Worm (Caenorhabditis elegans) whole organism, young adult: ENCODE measurements around the gene srh-31.

ENCODE experiments used
- B0019.2 ChIP-seq: fragments of 200-800 bp; sonication (Bioruptor generic); conservative IDR thresholded peaks from 2 replicates; pipeline ENCODE4 v1.3.6; 2022; ENCODE audit warnings: missing genetic modification reagents, missing genetic modification characterization, missing compliant biosample characterization
- B0035.1 ChIP-seq: sonication (generic microtip); optimal IDR thresholded peaks from 2 replicates; lab custom pipeline; 2016; ENCODE audit warnings: missing genetic modification characterization, mild to moderate bottlenecking, missing compliant biosample characterization, missing genotype, missing genetic modification reagents
- B0336.3 ChIP-seq: fragments of 200-800 bp; sonication (Bioruptor generic); IDR thresholded peaks from 2 replicates; pipeline ENCODE4 v1.3.6; 2022; ENCODE audit warnings: missing genetic modification characterization, missing compliant biosample characterization
- D2030.7 ChIP-seq: fragments of 200-800 bp; sonication (Bioruptor generic); IDR thresholded peaks from 2 replicates; pipeline ENCODE4 v1.3.6; 2022; ENCODE audit warnings: missing genetic modification reagents, missing genetic modification characterization, missing compliant biosample characterization
- F37B4.10 ChIP-seq: fragments of 200-800 bp; sonication (Bioruptor generic); IDR thresholded peaks from 2 replicates; pipeline ENCODE4 v1.3.6; 2022; ENCODE audit warnings: missing genetic modification characterization, missing compliant biosample characterization
- F39B2.1 ChIP-seq: fragments of 200-800 bp; sonication (Bioruptor generic); IDR thresholded peaks from 2 replicates; pipeline ENCODE4 v1.3.6; 2022; ENCODE audit warnings: missing genetic modification reagents, missing genetic modification characterization, missing compliant biosample characterization
- F57C9.4 ChIP-seq: sonication (generic microtip); optimal IDR thresholded peaks from 2 replicates; lab custom pipeline; 2017; ENCODE audit warnings: mild to moderate bottlenecking, missing genetic modification characterization, missing compliant biosample characterization
- K11D2.4 ChIP-seq: fragments of 200-800 bp; sonication (Bioruptor generic); IDR thresholded peaks from 2 replicates; pipeline ENCODE4 v1.3.6; 2022; ENCODE audit warnings: missing genetic modification reagents, missing genetic modification characterization, missing compliant biosample characterization
- K12H6.12 ChIP-seq: fragments of 200-800 bp; sonication (Bioruptor generic); optimal IDR thresholded peaks from 2 replicates; lab custom pipeline; 2018; ENCODE audit warnings: mild to moderate bottlenecking, missing genetic modification characterization, missing compliant biosample characterization
- T07F8.4 ChIP-seq: sonication (generic microtip); optimal IDR thresholded peaks from 2 replicates; lab custom pipeline; 2016; ENCODE audit warnings: mild to moderate bottlenecking, missing genetic modification characterization, moderate library complexity, missing compliant biosample characterization
- Y53F4B.3 ChIP-seq: fragments of 200-800 bp; sonication (Bioruptor generic); IDR thresholded peaks from 2 replicates; pipeline ENCODE4 v1.3.6; 2022; ENCODE audit warnings: missing genetic modification reagents, missing genetic modification characterization, missing compliant biosample characterization
- ZK185.1 ChIP-seq: sonication (generic microtip); optimal IDR thresholded peaks from 2 replicates; lab custom pipeline; 2016; ENCODE audit warnings: mild to moderate bottlenecking, missing genetic modification characterization, missing compliant biosample characterization; ENCODE audit not compliant: poor library complexity, severe bottlenecking
- akir-1 ChIP-seq: fragments of 200-800 bp; sonication (Bioruptor generic); optimal IDR thresholded peaks from 2 replicates; lab custom pipeline; 2018; ENCODE audit warnings: mild to moderate bottlenecking, missing genetic modification characterization, moderate library complexity, missing compliant biosample characterization
- aptf-2 ChIP-seq: fragments of 200-800 bp; sonication (Bioruptor generic); conservative IDR thresholded peaks from 2 replicates; pipeline ENCODE4 v1.3.6; 2022; ENCODE audit warnings: missing genetic modification reagents, missing genetic modification characterization, missing compliant biosample characterization
- aptf-3 ChIP-seq: fragments of 200-800 bp; sonication (Bioruptor generic); IDR thresholded peaks from 2 replicates; pipeline ENCODE4 v1.3.6; 2022; ENCODE audit warnings: missing genetic modification characterization, missing compliant biosample characterization
- atf-7 ChIP-seq: sonication (generic microtip); optimal IDR thresholded peaks from 2 replicates; lab custom pipeline; 2017; ENCODE audit warnings: mild to moderate bottlenecking, missing genetic modification characterization, missing compliant biosample characterization
- bed-1 ChIP-seq: fragments of 200-800 bp; sonication (Bioruptor generic); IDR thresholded peaks from 2 replicates; pipeline ENCODE4 v1.3.6; 2022; ENCODE audit warnings: missing genetic modification reagents, missing genetic modification characterization, missing compliant biosample characterization
- cebp-1 ChIP-seq, 2 experiments: fragments of 200-800 bp in 1 of 2; sonication (Bioruptor generic) in 1 of 2; sonication (generic microtip) in 1 of 2; IDR thresholded peaks in 1 of 2; optimal IDR thresholded peaks in 1 of 2; 2 replicates each; pipeline versions ENCODE4 v1.3.6 to Lab custom; 2017 to 2022; ENCODE audit warnings: missing compliant biosample characterization in 2 of 2, missing genetic modification characterization in 2 of 2, mild to moderate bottlenecking in 1 of 2, missing genetic modification reagents in 1 of 2, moderate library complexity in 1 of 2
- ceh-91 ChIP-seq: fragments of 200-800 bp; sonication (Bioruptor generic); IDR thresholded peaks from 2 replicates; pipeline ENCODE4 v1.3.6; 2022; ENCODE audit warnings: missing genetic modification reagents, missing genetic modification characterization, missing compliant biosample characterization
- chd-7 ChIP-seq: sonication (generic microtip); optimal IDR thresholded peaks from 2 replicates; lab custom pipeline; 2016; ENCODE audit warnings: mild to moderate bottlenecking, missing genetic modification characterization, moderate library complexity, missing compliant biosample characterization
- die-1 ChIP-seq: sonication (generic microtip); optimal IDR thresholded peaks from 2 replicates; lab custom pipeline; 2016; ENCODE audit warnings: missing genotype, mild to moderate bottlenecking, missing genetic modification characterization, missing compliant biosample characterization
- egl-18 ChIP-seq: fragments of 200-800 bp; sonication (Bioruptor generic); IDR thresholded peaks from 2 replicates; pipeline ENCODE4 v1.3.6; 2022; ENCODE audit warnings: missing genetic modification reagents, missing genetic modification characterization, missing compliant biosample characterization
- egrh-3 ChIP-seq: fragments of 200-800 bp; sonication (Bioruptor generic); IDR thresholded peaks from 2 replicates; pipeline ENCODE4 v1.3.6; 2022; ENCODE audit warnings: missing genetic modification reagents, missing genetic modification characterization, missing compliant biosample characterization
- ets-4 ChIP-seq: fragments of 200-800 bp; sonication (Bioruptor generic); optimal IDR thresholded peaks from 2 replicates; lab custom pipeline; 2018; ENCODE audit warnings: mild to moderate bottlenecking, missing genetic modification characterization, missing compliant biosample characterization
- fkh-3 ChIP-seq: sonication (generic microtip); optimal IDR thresholded peaks from 2 replicates; lab custom pipeline; 2016; ENCODE audit warnings: mild to moderate bottlenecking, missing genetic modification characterization, missing compliant biosample characterization
- lin-26 ChIP-seq: fragments of 200-800 bp; sonication (Bioruptor generic); IDR thresholded peaks from 2 replicates; pipeline ENCODE4 v1.3.6; 2022; ENCODE audit warnings: missing genetic modification reagents, missing genetic modification characterization, missing compliant biosample characterization
- lin-35 ChIP-seq, 3 experiments: fragments of 150-350 bp in 2 of 3; sonication (generic microtip) in 1 of 3; optimal IDR thresholded peaks; 2 replicates each; lab custom pipeline; 2014 to 2018; ENCODE audit warnings: missing biosample characterization in 3 of 3, missing genetic modification characterization in 3 of 3, missing genetic modification reagents in 3 of 3
- lsl-1 ChIP-seq: fragments of 200-800 bp; sonication (Bioruptor generic); optimal IDR thresholded peaks from 2 replicates; lab custom pipeline; 2018; ENCODE audit warnings: mild to moderate bottlenecking, missing genetic modification characterization, moderate library complexity, missing compliant biosample characterization
- madf-10 ChIP-seq: sonication (generic microtip); optimal IDR thresholded peaks from 2 replicates; lab custom pipeline; 2016; ENCODE audit warnings: mild to moderate bottlenecking, missing genetic modification characterization, missing compliant biosample characterization
- madf-6 ChIP-seq: fragments of 200-800 bp; sonication (Bioruptor generic); IDR thresholded peaks from 2 replicates; pipeline ENCODE4 v1.3.6; 2022; ENCODE audit warnings: missing genetic modification reagents, missing genetic modification characterization, missing compliant biosample characterization
- madf-8 ChIP-seq: fragments of 200-800 bp; sonication (Bioruptor generic); conservative IDR thresholded peaks from 2 replicates; pipeline ENCODE4 v1.3.6; 2022; ENCODE audit warnings: missing genetic modification reagents, missing genetic modification characterization, missing compliant biosample characterization
- mcd-1 ChIP-seq: fragments of 200-800 bp; sonication (Bioruptor generic); IDR thresholded peaks from 2 replicates; pipeline ENCODE4 v1.3.6; 2022; ENCODE audit warnings: missing genetic modification reagents, missing genetic modification characterization, missing compliant biosample characterization
- mel-28 ChIP-seq: sonication (generic microtip); optimal IDR thresholded peaks from 2 replicates; lab custom pipeline; 2016; ENCODE audit warnings: borderline replicate concordance, mild to moderate bottlenecking, missing genetic modification characterization, missing compliant biosample characterization
- mes-4 ChIP-seq: sonication (generic microtip); optimal IDR thresholded peaks from 2 replicates; lab custom pipeline; 2016; ENCODE audit warnings: missing genotype, missing genetic modification characterization, missing compliant biosample characterization
- mxl-1 ChIP-seq: sonication (generic microtip); optimal IDR thresholded peaks from 2 replicates; lab custom pipeline; 2016; ENCODE audit warnings: missing genetic modification characterization, missing compliant biosample characterization
- nhr-80 ChIP-seq: sonication (generic microtip); optimal IDR thresholded peaks from 2 replicates; lab custom pipeline; 2016; ENCODE audit warnings: missing genetic modification characterization, missing compliant biosample characterization
- nhr-90 ChIP-seq: sonication (generic microtip); optimal IDR thresholded peaks from 2 replicates; lab custom pipeline; 2016; ENCODE audit warnings: missing genotype, mild to moderate bottlenecking, missing genetic modification characterization, missing compliant biosample characterization
- pha-4 ChIP-seq: fragments of 150-350 bp; sonication (generic microtip); optimal IDR thresholded peaks from 2 replicates; lab custom pipeline; 2014; ENCODE audit warnings: missing biosample characterization, missing genetic modification reagents, missing genetic modification characterization
- rec-8 ChIP-seq, 2 experiments: sonication (generic microtip); optimal IDR thresholded peaks; 2 replicates each; lab custom pipeline; 2016; ENCODE audit warnings: mild to moderate bottlenecking in 2 of 2, missing genetic modification characterization in 2 of 2, missing genetic modification reagents in 2 of 2, missing genotype in 2 of 2, missing biosample characterization in 1 of 2, missing compliant biosample characterization in 1 of 2, moderate library complexity in 1 of 2
- sdz-38 ChIP-seq: sonication (generic microtip); optimal IDR thresholded peaks from 2 replicates; lab custom pipeline; 2016; ENCODE audit warnings: missing genotype, missing genetic modification characterization, missing compliant biosample characterization
- sptf-2 ChIP-seq: fragments of 200-800 bp; sonication (Bioruptor generic); optimal IDR thresholded peaks from 2 replicates; lab custom pipeline; 2018; ENCODE audit warnings: mild to moderate bottlenecking, missing genetic modification characterization, missing compliant biosample characterization
- unc-62 ChIP-seq: fragments of 150-350 bp; optimal IDR thresholded peaks from 2 replicates; lab custom pipeline; 2014; ENCODE audit warnings: missing biosample characterization, missing genetic modification reagents, missing genetic modification characterization
- xnd-1 ChIP-seq: sonication (generic microtip); optimal IDR thresholded peaks from 2 replicates; lab custom pipeline; 2016; ENCODE audit warnings: missing genotype, missing genetic modification reagents, missing genetic modification characterization, missing compliant biosample characterization
- zim-3 ChIP-seq: sonication (generic microtip); optimal IDR thresholded peaks from 2 replicates; lab custom pipeline; 2017; ENCODE audit warnings: mild to moderate bottlenecking, missing genetic modification characterization, moderate library complexity, missing compliant biosample characterization
- ztf-22 ChIP-seq: fragments of 200-800 bp; sonication (Bioruptor generic); optimal IDR thresholded peaks from 2 replicates; lab custom pipeline; 2018; ENCODE audit warnings: mild to moderate bottlenecking, missing genetic modification characterization, moderate library complexity, missing compliant biosample characterization
- ztf-26 ChIP-seq: sonication (generic microtip); optimal IDR thresholded peaks from 2 replicates; lab custom pipeline; 2017; ENCODE audit warnings: missing genetic modification characterization, missing compliant biosample characterization

srh-31 gene

DNA sequence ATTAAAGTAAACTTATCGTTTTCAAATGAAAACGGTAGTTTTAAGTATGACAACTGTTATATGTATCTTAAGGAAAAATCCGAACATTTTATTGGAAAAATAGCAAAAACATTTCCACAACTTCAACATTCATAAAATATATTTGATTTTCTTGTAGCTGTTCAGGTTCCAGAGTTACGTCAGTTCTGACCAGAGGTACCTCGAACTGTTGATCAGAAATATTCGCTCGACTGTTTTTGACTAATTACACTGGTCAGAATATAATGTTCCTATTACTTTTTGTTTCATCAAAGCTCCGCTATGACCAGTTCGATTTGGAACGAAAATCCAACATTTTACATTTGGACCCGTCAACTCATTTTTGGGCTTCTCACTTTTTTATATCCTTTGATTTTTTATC is at the start of gene srh-31:
Gene srh-31 (plus strand): TSS at position 301 of the 400 bp plus-strand sequence.
- TF ChIP-seq ztf-22 (GFP tag; lab: Kevin White, UChicago): no peak

DNA sequence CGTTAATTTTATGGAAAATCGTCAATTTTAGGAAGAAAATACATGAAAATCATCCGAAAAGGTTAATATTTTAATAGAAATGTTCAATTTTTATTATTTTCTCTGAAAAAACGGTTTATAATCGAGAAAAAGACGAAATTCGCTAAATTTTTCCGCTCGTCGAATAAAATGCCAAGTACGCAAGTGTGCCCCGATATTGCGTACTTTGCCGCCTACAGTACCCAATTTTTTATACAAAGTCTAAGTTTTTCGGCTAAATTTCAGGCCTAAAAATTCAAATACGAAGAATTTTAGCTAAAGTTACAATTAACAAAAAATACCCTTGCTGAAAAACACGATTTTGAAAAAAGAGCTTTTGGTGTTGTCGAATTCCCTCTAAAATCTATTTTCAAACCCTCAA is 48.3 kb upstream of the srh-31 start:
- TF ChIP-seq ztf-26 (tag; lab: Kevin White, UChicago) (no peak), madf-6 (peak; percentile 63), bed-1 (GFP tag; lab: Robert Waterston, UW) (no peak), mxl-1 (tag; lab: Kevin White, UChicago) (no peak), K11D2.4 (GFP tag; lab: Robert Waterston, UW) (no peak), D2030.7 (GFP tag; lab: Robert Waterston, UW) (peak; percentile 48), mel-28 (no peak), nhr-90 (tag; lab: Kevin White, UChicago) (no peak), ets-4 (no peak), lsl-1 (GFP tag; lab: Kevin White, UChicago) (peak; percentile 88), xnd-1 (tag; lab: Kevin White, UChicago) (peak; percentile 56), ZK185.1 (tag; lab: Kevin White, UChicago) (no peak), aptf-3 (GFP tag; lab: Robert Waterston, UW) (no peak), mcd-1 (GFP tag; lab: Robert Waterston, UW) (no peak), lin-26 (no peak), ceh-91 (GFP tag; lab: Robert Waterston, UW) (0 out of 2 replicates have a peak, but pooled peaks have one; percentile 16), nhr-80 (tag; lab: Kevin White, UChicago) (no peak), sdz-38 (tag; lab: Kevin White, UChicago) (no peak), lin-35 (GFP tag; optimal IDR thresholded peaks at IDR 0.05; lab: Kevin White, UChicago) (no peak), ztf-22 (GFP tag; lab: Kevin White, UChicago) (no peak), T07F8.4 (no peak)
- TF ChIP-seq, all 124 proteins: peak for 5

DNA sequence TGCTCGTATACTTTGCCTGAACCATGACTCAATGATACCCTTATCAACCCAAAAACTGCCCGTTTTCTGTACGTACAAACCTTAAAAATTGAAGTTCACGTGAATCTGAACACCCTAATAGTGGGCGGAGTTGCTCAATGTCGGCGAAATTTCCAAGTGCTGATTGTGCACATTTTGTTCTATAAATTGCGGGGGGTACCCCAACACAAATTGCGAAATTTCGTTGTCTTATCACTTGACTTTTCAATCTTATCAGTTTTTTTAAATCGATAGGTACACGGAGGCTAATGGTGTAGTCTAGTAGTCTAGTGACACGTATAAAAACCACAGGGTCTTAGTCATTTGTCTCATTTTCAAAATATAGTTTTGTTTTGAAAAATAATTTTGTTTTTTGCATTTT is 47.9 kb upstream of the srh-31 start, which contains the start of gene fbxa-108:
Gene fbxa-108 (minus strand): TSS at position 158 of the 400 bp plus-strand sequence.
- TF ChIP-seq F37B4.10 (GFP tag; lab: Robert Waterston, UW): no peak
- no peak for TF ChIP-seq die-1 (tag; lab: Kevin White, UChicago)
- peak; percentile 82 for TF ChIP-seq pha-4 (tag; lab: Kevin White, UChicago)
- no peak for TF ChIP-seq egl-18 (GFP tag; lab: Robert Waterston, UW)
- no peak for TF ChIP-seq B0035.1 (tag; lab: Kevin White, UChicago)
- no peak for TF ChIP-seq F39B2.1 (GFP tag; lab: Robert Waterston, UW)
- TF ChIP-seq lin-35 (GFP tag; optimal IDR thresholded peaks at IDR 0.05; lab: Kevin White, UChicago): no peak
- no peak for TF ChIP-seq aptf-2 (GFP tag; lab: Robert Waterston, UW)
- TF ChIP-seq madf-10 (tag; lab: Kevin White, UChicago): peak; percentile 33
- peak; percentile 97 for TF ChIP-seq cebp-1 (GFP tag; IDR thresholded peaks at IDR 0.05; lab: Robert Waterston, UW)
- TF ChIP-seq cebp-1 (tag; optimal IDR thresholded peaks at IDR 0.05; lab: Kevin White, UChicago): peak; percentile 97
- no peak for TF ChIP-seq F57C9.4 (tag; lab: Kevin White, UChicago)
- TF ChIP-seq egrh-3 (GFP tag; lab: Robert Waterston, UW): no peak
- TF ChIP-seq ets-4: peak; percentile 67
- no peak for TF ChIP-seq zim-3
- peak; percentile 64 for TF ChIP-seq B0336.3 (GFP tag; lab: Robert Waterston, UW)
- TF ChIP-seq Y53F4B.3 (GFP tag; lab: Robert Waterston, UW): no peak
- no peak for TF ChIP-seq chd-7 (tag; lab: Kevin White, UChicago)
- TF ChIP-seq K12H6.12 (tag; lab: Kevin White, UChicago): no peak
- peak; percentile 17 for TF ChIP-seq unc-62 (GFP tag; lab: Kevin White, UChicago)
- TF ChIP-seq sptf-2: no peak
- TF ChIP-seq mes-4 (tag; lab: Kevin White, UChicago): no peak
- no peak for TF ChIP-seq akir-1 (GFP tag; lab: Kevin White, UChicago)
- no peak for TF ChIP-seq B0019.2 (GFP tag; lab: Robert Waterston, UW)
- TF ChIP-seq nhr-90 (tag; lab: Kevin White, UChicago): peak; percentile 59
- TF ChIP-seq madf-8 (GFP tag; lab: Robert Waterston, UW): no peak
- no peak for TF ChIP-seq fkh-3 (tag; lab: Kevin White, UChicago)
- TF ChIP-seq rec-8 (tag; optimal IDR thresholded peaks at IDR 0.05; lab: Kevin White, UChicago): no peak
- peak; percentile 78 for TF ChIP-seq atf-7 (tag; lab: Kevin White, UChicago)
